Fruit fly (Drosophila melanogaster): ENCODE results near the gene Gr9a.

Gene Gr9a

dm6 chrX:10061327-10061726 lies at the start of gene Gr9a:
TSS of gene Gr9a (plus strand) at chrX:10061627.
- TF ChIP-seq Sin3A (optimal IDR thresholded peaks at IDR 0.05) (no peak), h (optimal IDR thresholded peaks at IDR 0.05) (no peak), Myc (optimal IDR thresholded peaks at IDR 0.05) (no peak), ttk (optimal IDR thresholded peaks at IDR 0.05) (no peak), psq (optimal IDR thresholded peaks at IDR 0.05) (no peak), insv (optimal IDR thresholded peaks at IDR 0.05) (no peak)

- TF ChIP-seq Myc (optimal IDR thresholded peaks at IDR 0.05), result no peak
- TF ChIP-seq h (optimal IDR thresholded peaks at IDR 0.05), result no peak
- no peak for TF ChIP-seq insv (optimal IDR thresholded peaks at IDR 0.05)
- no peak for TF ChIP-seq Sin3A (optimal IDR thresholded peaks at IDR 0.05)
- no peak for TF ChIP-seq ttk (optimal IDR thresholded peaks at IDR 0.05)
- TF ChIP-seq psq (optimal IDR thresholded peaks at IDR 0.05), result no peak
Observed at dm6 chrX:10014738-10015703, 46.4 kb upstream of the Gr9a start.

DNA sequence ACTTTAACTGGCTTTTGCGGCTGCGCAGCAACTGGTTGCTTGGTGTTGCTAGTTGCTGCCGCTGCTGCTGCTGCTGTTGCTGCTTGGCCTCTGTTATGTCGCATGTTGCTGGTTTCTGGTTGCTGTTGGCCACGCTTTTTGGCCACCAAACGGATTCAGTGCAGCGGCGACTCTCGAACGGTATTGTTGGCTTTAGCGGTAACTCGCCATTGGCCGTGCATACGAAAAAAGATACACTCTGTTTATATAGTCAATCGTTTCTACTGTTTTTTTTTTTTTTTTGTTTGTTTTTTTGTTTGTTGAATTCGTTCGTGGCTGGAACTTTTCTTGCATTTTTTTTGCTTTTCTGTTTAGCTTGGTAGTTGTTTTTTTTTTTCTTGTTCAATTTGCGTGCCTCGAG lies 44.7 kb upstream of the Gr9a start, which contains the start of gene Cht6:
Gene Cht6, plus strand, starts transcription at position 122 of the 400 bp plus-strand sequence.
- no peak for TF ChIP-seq Myc (optimal IDR thresholded peaks at IDR 0.05)
- TF ChIP-seq ttk (optimal IDR thresholded peaks at IDR 0.05), result no peak

dm6 chrX:10020857-10021256 lies 40.6 kb upstream of the Gr9a start:
- TF ChIP-seq Myc (optimal IDR thresholded peaks at IDR 0.05) (no peak), insv (optimal IDR thresholded peaks at IDR 0.05) (no peak), Sin3A (optimal IDR thresholded peaks at IDR 0.05) (no peak)

DNA sequence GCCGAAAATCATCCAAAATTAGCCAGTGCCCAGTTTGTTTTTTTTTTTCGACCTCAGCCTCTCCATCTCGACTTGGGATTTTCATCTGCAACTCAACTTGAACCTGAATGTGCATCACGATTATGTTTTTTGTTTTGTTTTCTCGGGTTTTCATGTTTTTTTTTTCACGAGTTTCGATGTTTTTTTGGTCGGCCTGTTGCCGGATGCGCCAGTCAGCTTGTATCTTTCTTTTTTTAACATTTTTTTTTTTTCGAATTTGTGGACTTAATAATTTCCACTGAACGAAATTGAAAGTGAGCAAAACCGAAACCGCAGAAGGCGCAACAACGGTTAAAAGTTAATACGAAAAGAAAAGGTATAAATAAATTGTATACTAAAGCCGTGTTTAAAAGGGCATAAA lies 39.6 kb upstream of the Gr9a start:
- no peak for TF ChIP-seq psq (optimal IDR thresholded peaks at IDR 0.05)
- no peak for TF ChIP-seq Sin3A (optimal IDR thresholded peaks at IDR 0.05)
- TF ChIP-seq ttk (optimal IDR thresholded peaks at IDR 0.05), result no peak
- TF ChIP-seq Myc (optimal IDR thresholded peaks at IDR 0.05), result no peak
- TF ChIP-seq insv (optimal IDR thresholded peaks at IDR 0.05), result no peak
- no peak for TF ChIP-seq h (optimal IDR thresholded peaks at IDR 0.05)

- TF ChIP-seq Sin3A (optimal IDR thresholded peaks at IDR 0.05), result no peak
- no peak for TF ChIP-seq Myc (optimal IDR thresholded peaks at IDR 0.05)
- no peak for TF ChIP-seq psq (optimal IDR thresholded peaks at IDR 0.05)
- no peak for TF ChIP-seq insv (optimal IDR thresholded peaks at IDR 0.05)
- no peak for TF ChIP-seq h (optimal IDR thresholded peaks at IDR 0.05)
- TF ChIP-seq ttk (optimal IDR thresholded peaks at IDR 0.05), result no peak
Observed at dm6 chrX:10029730-10030129, 31.7 kb upstream of the Gr9a start.

DNA sequence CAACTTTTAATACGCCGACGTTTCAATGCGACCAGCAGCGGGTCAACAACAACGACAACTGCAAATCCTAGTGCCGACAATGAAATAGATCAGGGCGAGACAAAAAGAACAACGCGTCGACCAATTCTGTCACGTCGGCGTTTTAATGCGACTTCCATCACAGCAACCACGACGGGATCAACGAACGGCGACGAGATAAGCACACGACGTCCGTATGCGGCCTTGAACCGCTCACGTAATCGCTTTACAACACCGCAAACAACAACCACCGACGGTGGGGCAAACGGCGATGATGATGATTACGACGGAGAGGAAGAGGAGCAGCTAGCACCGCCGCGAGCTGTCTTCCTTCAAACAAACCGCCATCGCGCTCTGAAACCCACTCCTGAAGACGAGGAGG lies 21.9 kb upstream of the Gr9a start:
- no peak for TF ChIP-seq Sin3A (optimal IDR thresholded peaks at IDR 0.05)
- TF ChIP-seq h (optimal IDR thresholded peaks at IDR 0.05), result no peak
- no peak for TF ChIP-seq insv (optimal IDR thresholded peaks at IDR 0.05)
- no peak for TF ChIP-seq ttk (optimal IDR thresholded peaks at IDR 0.05)
- no peak for TF ChIP-seq psq (optimal IDR thresholded peaks at IDR 0.05)
- no peak for TF ChIP-seq Myc (optimal IDR thresholded peaks at IDR 0.05)

dm6 chrX:10043873-10044272 lies 17.6 kb upstream of the Gr9a start:
- TF ChIP-seq Sin3A (optimal IDR thresholded peaks at IDR 0.05), result no peak

dm6 chrX:10045763-10046162 lies 15.7 kb upstream of the Gr9a start:
- TF ChIP-seq ttk (optimal IDR thresholded peaks at IDR 0.05), result no peak
- TF ChIP-seq h (optimal IDR thresholded peaks at IDR 0.05), result no peak
- TF ChIP-seq insv (optimal IDR thresholded peaks at IDR 0.05), result no peak
- TF ChIP-seq Myc (optimal IDR thresholded peaks at IDR 0.05), result no peak
- TF ChIP-seq psq (optimal IDR thresholded peaks at IDR 0.05), result no peak
- no peak for TF ChIP-seq Sin3A (optimal IDR thresholded peaks at IDR 0.05)

- no peak for TF ChIP-seq Myc (optimal IDR thresholded peaks at IDR 0.05)
- TF ChIP-seq Sin3A (optimal IDR thresholded peaks at IDR 0.05), result no peak
- no peak for TF ChIP-seq psq (optimal IDR thresholded peaks at IDR 0.05)
- TF ChIP-seq insv (optimal IDR thresholded peaks at IDR 0.05), result no peak
- TF ChIP-seq ttk (optimal IDR thresholded peaks at IDR 0.05), result no peak
- TF ChIP-seq h (optimal IDR thresholded peaks at IDR 0.05), result no peak
Observed at dm6 chrX:10046760-10047159, 14.7 kb upstream of the Gr9a start.

DNA sequence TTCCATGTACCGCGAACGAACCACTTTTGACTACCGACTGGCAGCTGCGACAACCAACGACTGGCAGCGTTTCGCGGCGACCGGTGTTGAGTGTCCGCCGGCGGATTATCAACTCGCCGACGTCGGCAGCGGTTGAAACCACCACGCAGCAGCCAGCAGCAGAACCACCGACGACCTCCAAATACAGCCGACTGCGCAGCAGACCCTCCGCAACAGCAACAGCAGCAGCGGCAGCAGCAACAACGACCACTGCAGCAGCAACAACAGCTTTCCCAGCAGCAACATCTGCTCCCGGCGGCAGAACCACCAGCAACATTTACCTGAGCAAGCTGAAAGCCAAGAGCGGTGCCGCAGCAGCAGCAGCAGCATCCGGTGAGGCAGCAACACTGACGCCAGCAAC lies 13.5 kb upstream of the Gr9a start:
- TF ChIP-seq Myc (optimal IDR thresholded peaks at IDR 0.05) (no peak), insv (optimal IDR thresholded peaks at IDR 0.05) (no peak), h (optimal IDR thresholded peaks at IDR 0.05) (no peak), ttk (optimal IDR thresholded peaks at IDR 0.05) (no peak), Sin3A (optimal IDR thresholded peaks at IDR 0.05) (no peak), psq (optimal IDR thresholded peaks at IDR 0.05) (no peak)

- TF ChIP-seq ttk (optimal IDR thresholded peaks at IDR 0.05), result no peak
Observed at dm6 chrX:10052549-10052948, 8.9 kb upstream of the Gr9a start, which contains the start of gene Yp2. TSS of gene Yp2 (minus strand) at chrX:10052636.

DNA sequence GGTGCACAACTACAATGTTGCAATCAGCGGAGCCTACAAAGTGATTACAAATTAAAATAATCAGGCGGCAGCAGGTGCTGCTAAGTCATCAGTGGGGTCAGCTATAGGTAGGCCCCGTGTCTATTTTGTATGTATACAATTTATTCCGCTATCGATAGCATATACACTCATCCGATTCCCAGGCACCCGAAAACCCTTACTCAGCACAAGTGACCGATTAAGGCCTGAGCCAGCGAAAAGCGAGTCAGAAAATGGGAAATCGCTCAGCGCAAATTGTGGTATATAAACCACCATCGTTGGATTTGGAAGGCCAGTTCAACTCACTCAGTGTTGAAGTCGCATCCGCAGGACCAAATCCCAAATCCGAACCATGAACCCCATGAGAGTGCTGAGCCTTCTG lies 7.9 kb upstream of the Gr9a start, which contains the start of gene Yp1:
Gene Yp1, plus strand, starts transcription at position 265 of the 400 bp plus-strand sequence.
- no peak for TF ChIP-seq insv (optimal IDR thresholded peaks at IDR 0.05)
- TF ChIP-seq psq (optimal IDR thresholded peaks at IDR 0.05), result no peak
- no peak for TF ChIP-seq h (optimal IDR thresholded peaks at IDR 0.05)
- no peak for TF ChIP-seq Sin3A (optimal IDR thresholded peaks at IDR 0.05)
- no peak for TF ChIP-seq ttk (optimal IDR thresholded peaks at IDR 0.05)
- no peak for TF ChIP-seq Myc (optimal IDR thresholded peaks at IDR 0.05)

Data from Kc167 (cell line).